Fruit fly (Drosophila melanogaster): ENCODE results near the gene CG7857.

CG7857 gene

DNA sequence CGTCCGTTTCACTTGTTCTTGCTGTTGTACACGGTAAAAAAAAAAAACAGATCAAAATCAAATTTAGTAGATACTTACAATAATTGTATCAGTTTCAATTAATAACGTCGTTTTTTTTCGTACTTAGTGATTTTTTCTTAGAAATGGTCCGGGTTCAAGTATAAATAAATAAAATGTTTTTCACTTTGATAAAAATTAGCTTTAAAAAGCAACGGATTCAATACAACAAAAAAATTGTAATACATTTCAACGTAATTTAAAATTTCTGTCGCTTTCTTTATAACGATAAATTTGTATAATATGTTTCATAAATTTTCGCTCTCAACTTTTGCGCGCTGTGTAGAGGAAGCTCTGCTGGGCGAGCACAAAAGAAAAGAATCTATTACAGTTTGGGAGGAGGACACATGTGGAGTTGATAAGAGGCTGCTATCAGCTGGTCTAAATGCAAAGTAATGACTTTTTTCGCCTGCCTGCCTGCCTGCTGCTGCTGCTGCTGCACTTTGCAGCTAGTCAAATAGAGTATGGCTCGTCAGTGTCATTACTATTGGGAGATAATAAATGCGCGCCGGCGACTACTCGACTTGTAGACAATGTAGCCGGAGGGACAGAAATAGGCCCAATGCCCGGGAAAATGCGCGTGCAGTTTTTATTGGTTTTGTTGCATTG, 33.4 kb upstream of the CG7857 start (continued):
- TF ChIP-seq CG31388 (GFP tag; optimal IDR thresholded peaks at IDR 0.05), result no peak
- no peak for TF ChIP-seq CG10959 (GFP tag; IDR thresholded peaks at IDR 0.05)
- TF ChIP-seq CkIIα-i1 (GFP tag; IDR thresholded peaks at IDR 0.05), result no peak
- TF ChIP-seq hb (GFP tag; IDR thresholded peaks at IDR 0.05; ENCODE audit: partially characterized antibody), result no peak
- peak; percentile 51 for TF ChIP-seq gcm (GFP tag; optimal IDR thresholded peaks at IDR 0.05)
- TF ChIP-seq zfh2 (GFP tag; optimal IDR thresholded peaks at IDR 0.05), result peak; percentile 26
- no peak for TF ChIP-seq tup (GFP tag; optimal IDR thresholded peaks at IDR 0.05)
- TF ChIP-seq CG4404 (GFP tag; IDR thresholded peaks at IDR 0.05), result peak; percentile 50
- peak; percentile 46 for TF ChIP-seq esg (GFP tag; conservative IDR thresholded peaks at IDR 0.05)
- TF ChIP-seq CG18262 (tag; optimal IDR thresholded peaks at IDR 0.05), result peak; percentile 84
- TF ChIP-seq abd-A (tag; optimal IDR thresholded peaks at IDR 0.05), result no peak
- TF ChIP-seq yki (optimal IDR thresholded peaks at IDR 0.05), result no peak
- peak; percentile 57 for TF ChIP-seq cato (GFP tag; optimal IDR thresholded peaks at IDR 0.05; ENCODE audit: borderline replicate concordance)
- TF ChIP-seq CG17186 (GFP tag; optimal IDR thresholded peaks at IDR 0.05), result no peak
- no peak for TF ChIP-seq al (GFP tag; IDR thresholded peaks at IDR 0.05)
- TF ChIP-seq H2.0 (GFP tag; IDR thresholded peaks at IDR 0.05), result no peak; the same call in 1 of the 2 replicates
- peak; percentile 63 for TF ChIP-seq trh (GFP tag; optimal IDR thresholded peaks at IDR 0.05)
- TF ChIP-seq Gsc (GFP tag; IDR thresholded peaks at IDR 0.05), result no peak
- peak; percentile 14 for TF ChIP-seq CG2116 (GFP tag; optimal IDR thresholded peaks at IDR 0.05)
- no peak for TF ChIP-seq tna (GFP tag; IDR thresholded peaks at IDR 0.05; ENCODE audit: partially characterized antibody)
- TF ChIP-seq fd96Cb (tag; optimal IDR thresholded peaks at IDR 0.05), result peak; percentile 72
- no peak for TF ChIP-seq sr (GFP tag; IDR thresholded peaks at IDR 0.05)
- no peak for TF ChIP-seq Kr (GFP tag; optimal IDR thresholded peaks at IDR 0.05)
- TF ChIP-seq CG1024 (GFP tag; IDR thresholded peaks at IDR 0.05), result 0 out of 2 replicates have a peak, but pooled peaks have one; percentile 17
- peak; percentile 19 for TF ChIP-seq CG2202 (tag; optimal IDR thresholded peaks at IDR 0.05)
- TF ChIP-seq CG10431 (GFP tag; optimal IDR thresholded peaks at IDR 0.05), result peak; percentile 6
- peak; percentile 70 for TF ChIP-seq CG3281 (GFP tag; optimal IDR thresholded peaks at IDR 0.05)
- no peak for TF ChIP-seq grn (GFP tag; optimal IDR thresholded peaks at IDR 0.05)
- no peak for TF ChIP-seq sens-2 (GFP tag; IDR thresholded peaks at IDR 0.05)
- peak; percentile 53 for TF ChIP-seq Vsx1 (GFP tag; optimal IDR thresholded peaks at IDR 0.05)
- no peak for TF ChIP-seq psq (GFP tag; optimal IDR thresholded peaks at IDR 0.05)
- peak; percentile 78 for TF ChIP-seq CG6689 (GFP tag; IDR thresholded peaks at IDR 0.05)
- TF ChIP-seq Hand (GFP tag; optimal IDR thresholded peaks at IDR 0.05), result peak; percentile 5
- no peak for TF ChIP-seq peb (GFP tag; IDR thresholded peaks at IDR 0.05)
- TF ChIP-seq E2f1 (GFP tag; IDR thresholded peaks at IDR 0.05), result no peak; the same call in 1 of the 2 replicates
- TF ChIP-seq vfl (GFP tag; optimal IDR thresholded peaks at IDR 0.05), result no peak
- no peak for TF ChIP-seq chm (GFP tag; IDR thresholded peaks at IDR 0.05)
- TF ChIP-seq run (tag; optimal IDR thresholded peaks at IDR 0.05), result peak; percentile 3
- peak; percentile 14 to 86 for TF ChIP-seq Hr51 (GFP tag; optimal IDR thresholded peaks at IDR 0.05)
- peak; percentile 11 for TF ChIP-seq CG8944 (GFP tag; optimal IDR thresholded peaks at IDR 0.05)
- no peak for TF ChIP-seq pho (GFP tag; optimal IDR thresholded peaks at IDR 0.05)
- peak in 1 of 2 experiments; percentile 78 for TF ChIP-seq Eip74EF (GFP tag; optimal IDR thresholded peaks at IDR 0.05)
- 0 out of 2 replicates have a peak, but pooled peaks have one; percentile 41 for TF ChIP-seq CG14441 (GFP tag; IDR thresholded peaks at IDR 0.05)
- peak; percentile 8 for TF ChIP-seq crc (GFP tag; optimal IDR thresholded peaks at IDR 0.05)
- TF ChIP-seq CG12299 (tag; optimal IDR thresholded peaks at IDR 0.05), result no peak
- TF ChIP-seq MESR4 (GFP tag; optimal IDR thresholded peaks at IDR 0.05), result no peak
- TF ChIP-seq phol (tag; optimal IDR thresholded peaks at IDR 0.05), result peak; percentile 84
- TF ChIP-seq PHDP (tag; optimal IDR thresholded peaks at IDR 0.05), result peak; percentile 81
- peak; percentile 41; the same call in 1 of the 3 replicates for TF ChIP-seq ase (GFP tag; IDR thresholded peaks at IDR 0.05)
- peak; percentile 65 for TF ChIP-seq Xrp1 (GFP tag; IDR thresholded peaks at IDR 0.05)
